Worm (Caenorhabditis elegans): ENCODE results near the gene sre-37.

Gene sre-37

ce11 chrII:12511866-12512265 is 46.2 kb downstream of the sre-37 start, which contains the start of gene srh-73:
TSS of gene srh-73 (plus strand) at chrII:12512166.
- TF ChIP-seq ceh-28 (tag; optimal IDR thresholded peaks at IDR 0.05) = no peak
- no peak for TF ChIP-seq ZK546.5 (tag; optimal IDR thresholded peaks at IDR 0.05)
- no peak for TF ChIP-seq pha-4 (tag; optimal IDR thresholded peaks at IDR 0.05)
- no peak for TF ChIP-seq sea-2 (GFP tag; optimal IDR thresholded peaks at IDR 0.05)
- no peak for TF ChIP-seq jun-1 (tag; optimal IDR thresholded peaks at IDR 0.05)
- no peak for TF ChIP-seq egl-5 (tag; optimal IDR thresholded peaks at IDR 0.05)
- TF ChIP-seq ama-1 (optimal IDR thresholded peaks at IDR 0.05) = no peak
- TF ChIP-seq lin-15B (tag; optimal IDR thresholded peaks at IDR 0.05) = no peak
- TF ChIP-seq R02D3.7 (tag; optimal IDR thresholded peaks at IDR 0.05) = no peak

DNA sequence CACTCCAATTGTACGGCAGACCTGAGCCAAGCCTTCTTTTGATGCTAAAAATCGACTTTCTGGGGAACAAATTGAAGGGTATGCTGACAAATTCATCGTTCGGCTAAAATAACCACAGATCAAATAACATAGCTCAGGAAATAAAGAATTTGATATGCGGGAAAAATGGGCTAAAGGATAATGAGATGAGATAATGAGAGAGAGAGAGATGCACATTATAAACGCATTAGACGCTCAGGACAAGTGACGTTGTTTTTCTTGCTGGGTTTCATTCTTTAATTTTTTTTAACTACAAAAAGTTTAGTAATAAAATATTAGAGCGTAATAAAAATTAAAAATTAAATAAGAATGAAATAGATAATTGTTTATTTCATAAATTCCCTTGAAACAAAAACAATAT is 49.0 kb downstream of the sre-37 start, which contains the start of gene srh-69:
Gene srh-69, minus strand, starts transcription at position 101 of the 400 bp plus-strand sequence.
- TF ChIP-seq pqm-1 (tag; optimal IDR thresholded peaks at IDR 0.05) (no peak), ama-1 (optimal IDR thresholded peaks at IDR 0.05) (no peak), ztf-11 (tag; optimal IDR thresholded peaks at IDR 0.05) (no peak), nhr-25 (tag; optimal IDR thresholded peaks at IDR 0.05) (no peak), mml-1 (tag; optimal IDR thresholded peaks at IDR 0.05) (no peak), lin-39 (tag; optimal IDR thresholded peaks at IDR 0.05) (no peak), ztf-4 (tag; optimal IDR thresholded peaks at IDR 0.05) (no peak), skn-1 (tag; optimal IDR thresholded peaks at IDR 0.05) (no peak), ceh-28 (tag; optimal IDR thresholded peaks at IDR 0.05) (no peak), fkh-10 (GFP tag; optimal IDR thresholded peaks at IDR 0.05) (no peak), fos-1 (tag; optimal IDR thresholded peaks at IDR 0.05) (no peak), pha-4 (tag; optimal IDR thresholded peaks at IDR 0.05) (no peak), nhr-67 (tag; optimal IDR thresholded peaks at IDR 0.05) (no peak), aly-2 (tag; optimal IDR thresholded peaks at IDR 0.05) (no peak), nhr-28 (tag; optimal IDR thresholded peaks at IDR 0.05) (no peak), elt-3 (tag; optimal IDR thresholded peaks at IDR 0.05) (no peak)

DNA sequence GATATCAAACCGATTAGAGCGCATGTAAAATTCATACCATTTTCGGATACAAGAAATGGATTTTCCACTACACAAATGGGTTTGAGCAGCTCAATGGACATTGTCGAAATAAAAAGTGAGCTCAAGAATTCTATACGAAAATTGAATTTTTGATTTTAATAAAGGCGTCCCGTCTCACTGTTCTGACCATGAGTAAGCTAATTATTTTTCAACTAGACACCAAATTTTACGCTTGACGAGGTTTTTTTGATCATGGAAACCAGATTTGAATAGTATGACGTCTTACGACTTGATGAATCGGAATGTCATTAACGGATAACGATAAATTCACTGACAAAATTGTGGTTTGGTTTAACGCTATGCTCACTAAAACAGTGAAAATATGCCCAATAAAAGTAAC is 50.7 kb downstream of the sre-37 start, which contains the start of gene srh-61:
Gene srh-61, minus strand, starts transcription at position 101 of the 400 bp plus-strand sequence.
- TF ChIP-seq R02D3.7 (tag; optimal IDR thresholded peaks at IDR 0.05) (no peak), fkh-2 (tag; optimal IDR thresholded peaks at IDR 0.05) (no peak), zag-1 (tag; optimal IDR thresholded peaks at IDR 0.05) (no peak), pqm-1 (tag; optimal IDR thresholded peaks at IDR 0.05) (no peak), nhr-43 (tag; optimal IDR thresholded peaks at IDR 0.05; ENCODE audit: poor library complexity, severe bottlenecking) (no peak), sea-2 (GFP tag; optimal IDR thresholded peaks at IDR 0.05) (no peak), nhr-25 (tag; optimal IDR thresholded peaks at IDR 0.05) (no peak), nhr-76 (tag; optimal IDR thresholded peaks at IDR 0.05) (no peak), elt-1 (tag; optimal IDR thresholded peaks at IDR 0.05) (no peak), lin-39 (tag; optimal IDR thresholded peaks at IDR 0.05) (no peak), aly-2 (tag; optimal IDR thresholded peaks at IDR 0.05) (no peak), hmg-11 (tag; optimal IDR thresholded peaks at IDR 0.05) (no peak)

Data from whole organism, L3 larva.